Worm (Caenorhabditis elegans): ENCODE results near the gene sru-48.

Gene sru-48

ce11 chrX:5171085-5171484, 8.9 kb upstream of the sru-48 start, which contains the start of gene T03G11.10:
T03G11.10 (minus strand) TSS chrX:5171185.
- TF ChIP-seq chd-7 (tag; optimal IDR thresholded peaks at IDR 0.05) (no peak), efl-1 (GFP tag; optimal IDR thresholded peaks at IDR 0.05) (no peak), rec-8 (tag; optimal IDR thresholded peaks at IDR 0.05) (no peak), madf-3 (GFP tag; IDR thresholded peaks at IDR 0.05) (no peak), lsl-1 (GFP tag; optimal IDR thresholded peaks at IDR 0.05) (no peak), Y53F4B.3 (GFP tag; IDR thresholded peaks at IDR 0.05) (no peak), ztf-6 (GFP tag; IDR thresholded peaks at IDR 0.05) (no peak), mcd-1 (GFP tag; IDR thresholded peaks at IDR 0.05) (no peak), B0019.2 (GFP tag; conservative IDR thresholded peaks at IDR 0.05) (no peak), C17E4.6 (GFP tag; IDR thresholded peaks at IDR 0.05) (no peak), ceh-40 (GFP tag; IDR thresholded peaks at IDR 0.05) (no peak), dpff-1 (tag; optimal IDR thresholded peaks at IDR 0.05) (no peak), unc-130 (GFP tag; optimal IDR thresholded peaks at IDR 0.05) (no peak), mel-28 (tag; optimal IDR thresholded peaks at IDR 0.05; ENCODE audit: borderline replicate concordance) (no peak), F57A8.1 (GFP tag; optimal IDR thresholded peaks at IDR 0.05) (no peak), bed-1 (GFP tag; IDR thresholded peaks at IDR 0.05) (no peak), K11D2.4 (GFP tag; IDR thresholded peaks at IDR 0.05) (no peak), snpc-1.1 (tag; optimal IDR thresholded peaks at IDR 0.05; ENCODE audit: insufficient read depth) (no peak), zim-3 (tag; optimal IDR thresholded peaks at IDR 0.05) (no peak)

ce11 chrX:5174256-5174655, 5.7 kb upstream of the sru-48 start, which contains the start of gene zchc-1A:
zchc-1A (plus strand) TSS chrX:5174369.
- no peak for TF ChIP-seq F57A8.1 (GFP tag; optimal IDR thresholded peaks at IDR 0.05)
- TF ChIP-seq let-607 (tag; optimal IDR thresholded peaks at IDR 0.05), result no peak
- TF ChIP-seq cebp-1 (GFP tag; IDR thresholded peaks at IDR 0.05), result no peak
- TF ChIP-seq cebp-1 (tag; optimal IDR thresholded peaks at IDR 0.05), result no peak
- TF ChIP-seq nhr-80 (tag; optimal IDR thresholded peaks at IDR 0.05), result no peak
- TF ChIP-seq madf-3 (GFP tag; IDR thresholded peaks at IDR 0.05), result no peak
- TF ChIP-seq Y53F4B.3 (GFP tag; IDR thresholded peaks at IDR 0.05), result no peak
- TF ChIP-seq egl-18 (GFP tag; IDR thresholded peaks at IDR 0.05), result no peak
- no peak for TF ChIP-seq C06A6.2 (GFP tag; conservative IDR thresholded peaks at IDR 0.05)
- no peak for TF ChIP-seq K12H6.12 (tag; optimal IDR thresholded peaks at IDR 0.05)
- TF ChIP-seq nhr-179 (tag; optimal IDR thresholded peaks at IDR 0.05), result no peak
- no peak for TF ChIP-seq ceh-79 (tag; optimal IDR thresholded peaks at IDR 0.05)
- TF ChIP-seq Y79H2A.3 (GFP tag; conservative IDR thresholded peaks at IDR 0.05), result no peak
- no peak for TF ChIP-seq lin-54 (GFP tag; optimal IDR thresholded peaks at IDR 0.05)
- TF ChIP-seq nfyb-1 (GFP tag; IDR thresholded peaks at IDR 0.05), result no peak
- TF ChIP-seq dpl-1 (GFP tag; optimal IDR thresholded peaks at IDR 0.05), result no peak
- no peak for TF ChIP-seq aptf-3 (GFP tag; IDR thresholded peaks at IDR 0.05)
- no peak for TF ChIP-seq bed-2 (GFP tag; IDR thresholded peaks at IDR 0.05)
- no peak for TF ChIP-seq mel-28 (tag; optimal IDR thresholded peaks at IDR 0.05; ENCODE audit: borderline replicate concordance)
- TF ChIP-seq aptf-2 (GFP tag; conservative IDR thresholded peaks at IDR 0.05), result no peak
- TF ChIP-seq F10E7.11 (tag; optimal IDR thresholded peaks at IDR 0.05), result no peak

- peak; percentile 32; the same call in 1 of the 2 replicates for TF ChIP-seq madf-8 (GFP tag; conservative IDR thresholded peaks at IDR 0.05)
- TF ChIP-seq efl-1 (GFP tag; optimal IDR thresholded peaks at IDR 0.05), result peak; percentile 28
- TF ChIP-seq ceh-79 (tag; optimal IDR thresholded peaks at IDR 0.05), result no peak
These were observed 924 bp upstream of the sru-48 start, which contains the start of gene metl-9 for ce11 chrX:5179050-5179449. metl-9 (minus strand) TSS chrX:5179150.

Data from whole organism, young adult.